Fruit fly (Drosophila melanogaster): ENCODE data around the gene CG7706.
A peak's percentile ranks its signal among the peaks of the same experiment; 100 is the strongest.

The CG7706 gene

DNA sequence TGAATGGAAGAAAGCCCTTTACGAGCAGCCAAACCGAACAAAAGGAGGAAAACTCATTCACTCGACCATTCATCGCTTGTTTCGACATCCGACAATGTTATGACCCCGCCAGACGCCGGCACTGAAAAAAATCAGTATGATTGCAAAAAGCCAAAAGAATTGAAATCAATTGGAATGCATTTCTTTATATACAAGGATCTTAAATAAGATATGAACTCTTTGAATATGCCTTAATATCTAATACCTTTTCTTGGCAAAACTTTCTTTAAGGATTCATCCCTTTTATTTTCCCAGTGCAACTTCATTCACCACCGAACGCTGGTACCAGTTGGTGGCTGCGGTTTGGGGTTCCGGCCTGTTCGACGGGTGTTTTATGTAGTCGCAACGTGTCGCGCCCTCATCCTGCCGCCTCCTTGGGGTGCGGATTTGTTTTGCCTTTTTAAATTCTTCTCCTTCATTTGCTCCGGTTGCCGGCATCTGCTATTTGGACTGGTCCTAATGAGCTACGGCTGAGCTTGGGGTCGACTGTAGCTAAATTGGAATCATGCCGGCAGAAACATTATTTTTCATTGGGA lies 42.2 kb downstream of the CG7706 start (continued):
- TF ChIP-seq Hmx (GFP tag; optimal IDR thresholded peaks at IDR 0.05) (peak; percentile 46), Nf-YC (tag; optimal IDR thresholded peaks at IDR 0.05) (peak; percentile 76), PHDP (tag; optimal IDR thresholded peaks at IDR 0.05) (peak; percentile 93), D19A (tag; optimal IDR thresholded peaks at IDR 0.05) (peak; percentile 82), sim (GFP tag; IDR thresholded peaks at IDR 0.05) (peak; percentile 68), NC2β (GFP tag; optimal IDR thresholded peaks at IDR 0.05) (peak; percentile 68), Fer3 (tag; optimal IDR thresholded peaks at IDR 0.05) (peak; percentile 90), CG4820 (GFP tag; optimal IDR thresholded peaks at IDR 0.05) (peak; percentile 72), stwl (tag; optimal IDR thresholded peaks at IDR 0.05) (no peak), Mes4 (GFP tag; optimal IDR thresholded peaks at IDR 0.05) (peak; percentile 72), CG7357 (GFP tag; IDR thresholded peaks at IDR 0.05) (peak; percentile 70), Elba2 (GFP tag; optimal IDR thresholded peaks at IDR 0.05) (no peak), fd96Cb (tag; optimal IDR thresholded peaks at IDR 0.05) (peak; percentile 83), Med (GFP tag) (peak; percentile 97), CG17612 (GFP tag; IDR thresholded peaks at IDR 0.05) (no peak), CG10979 (tag; optimal IDR thresholded peaks at IDR 0.05) (peak; percentile 86), CG12071 (GFP tag; optimal IDR thresholded peaks at IDR 0.05) (peak; percentile 83), NFAT (GFP tag; IDR thresholded peaks at IDR 0.05) (peak; percentile 64), CG7928 (GFP tag; optimal IDR thresholded peaks at IDR 0.05) (peak; percentile 8), sens-2 (GFP tag; IDR thresholded peaks at IDR 0.05) (peak; percentile 52; the same call in 1 of the 2 replicates), CG33557 (GFP tag; optimal IDR thresholded peaks at IDR 0.05) (peak; percentile 57), Ada2b (GFP tag; IDR thresholded peaks at IDR 0.05) (peak; percentile 82; the same call in 1 of the 2 replicates), crp (GFP tag; optimal IDR thresholded peaks at IDR 0.05) (peak in 1 of 2 experiments; percentile 18), CG8765 (GFP tag; IDR thresholded peaks at IDR 0.05) (peak; percentile 18; the same call in 1 of the 2 replicates), salm (tag; optimal IDR thresholded peaks at IDR 0.05) (peak; percentile 65), CG10274 (GFP tag; optimal IDR thresholded peaks at IDR 0.05) (peak; percentile 36), run (tag; optimal IDR thresholded peaks at IDR 0.05) (peak; percentile 87), CG12104 (GFP tag; optimal IDR thresholded peaks at IDR 0.05) (peak; percentile 70), zen (tag; optimal IDR thresholded peaks at IDR 0.05) (no peak), CG16863 (GFP tag; optimal IDR thresholded peaks at IDR 0.05) (peak; percentile 83), Hand (GFP tag; optimal IDR thresholded peaks at IDR 0.05) (peak; percentile 94), mld (GFP tag; IDR thresholded peaks at IDR 0.05; ENCODE audit: partially characterized antibody) (no peak), Eip74EF (GFP tag; optimal IDR thresholded peaks at IDR 0.05) (peak in 1 of 2 experiments; percentile 79), dmrt99B (tag; optimal IDR thresholded peaks at IDR 0.05) (peak; percentile 92), Nf-YA (GFP tag; IDR thresholded peaks at IDR 0.05) (peak; percentile 79), CG14667 (GFP tag; IDR thresholded peaks at IDR 0.05) (peak; percentile 66), crol (GFP tag; IDR thresholded peaks at IDR 0.05) (no peak), btn (GFP tag; optimal IDR thresholded peaks at IDR 0.05) (peak; percentile 60), Dref (GFP tag; IDR thresholded peaks at IDR 0.05) (no peak), gce (GFP tag; IDR thresholded peaks at IDR 0.05) (peak; percentile 60; the same call in 1 of the 3 replicates), CG1792 (GFP tag; optimal IDR thresholded peaks at IDR 0.05) (peak; percentile 82), croc (GFP tag; conservative IDR thresholded peaks at IDR 0.05) (peak; percentile 73; the same call in 2 of the 3 replicates), grn (GFP tag; optimal IDR thresholded peaks at IDR 0.05) (peak; percentile 44), Antp (GFP tag; optimal IDR thresholded peaks at IDR 0.05) (peak; percentile 81)
